Fruit fly (Drosophila melanogaster) whole organism, embryonic: Measurements from ENCODE around the gene CG7367.

ENCODE experiments used
- B-H1 ChIP-seq: fragments of 200-800 bp; sonication (Bioruptor generic); IDR thresholded peaks from 3 replicates; pipeline ENCODE4 v1.3.6; 2022; ENCODE audit warnings: missing biosample characterization, missing genetic modification characterization
- Bteb2 ChIP-seq: fragments of 200-800 bp; sonication (Bioruptor generic); optimal IDR thresholded peaks from 2 replicates; lab custom pipeline; 2016; ENCODE audit warnings: missing biosample characterization, missing genetic modification characterization
- CG10321 ChIP-seq: fragments of 200-800 bp; sonication (Bioruptor generic); IDR thresholded peaks from 2 replicates; pipeline ENCODE4 v1.3.6; 2022; ENCODE audit warnings: missing biosample characterization, missing genetic modification characterization
- CG11696 ChIP-seq: fragments of 200-800 bp; sonication (Bioruptor generic); IDR thresholded peaks from 2 replicates; pipeline ENCODE4 v1.3.6; 2022; ENCODE audit warnings: missing biosample characterization, missing genetic modification characterization
- CG12155 ChIP-seq: fragments of 200-800 bp; sonication (Bioruptor generic); optimal IDR thresholded peaks from 3 replicates; lab custom pipeline; 2016; ENCODE audit warnings: missing biosample characterization, missing genetic modification characterization
- CG12942 ChIP-seq: fragments of 200-800 bp; sonication (Bioruptor generic); optimal IDR thresholded peaks from 3 replicates; lab custom pipeline; 2016; ENCODE audit warnings: missing biosample characterization, missing genetic modification characterization
- CG13123 ChIP-seq: fragments of 200-800 bp; sonication (Bioruptor generic); optimal IDR thresholded peaks from 2 replicates; lab custom pipeline; 2016; ENCODE audit warnings: missing biosample characterization, missing genetic modification characterization
- CG13296 ChIP-seq: fragments of 200-800 bp; sonication (Bioruptor generic); optimal IDR thresholded peaks from 3 replicates; lab custom pipeline; 2018; ENCODE audit warnings: missing biosample characterization, mild to moderate bottlenecking, missing genetic modification characterization
- CG1603 ChIP-seq: fragments of 200-800 bp; sonication (Bioruptor generic); optimal IDR thresholded peaks from 2 replicates; lab custom pipeline; 2019; ENCODE audit warnings: missing biosample characterization, mild to moderate bottlenecking, missing genetic modification characterization, moderate library complexity
- CG1647 ChIP-seq: fragments of 200-800 bp; sonication (Bioruptor generic); optimal IDR thresholded peaks from 3 replicates; lab custom pipeline; 2016; ENCODE audit warnings: missing biosample characterization, missing genetic modification characterization
- CG31365 ChIP-seq: fragments of 200-800 bp; sonication (Bioruptor generic); optimal IDR thresholded peaks from 2 replicates; lab custom pipeline; 2018; ENCODE audit warnings: missing biosample characterization, mild to moderate bottlenecking, missing genetic modification characterization
- CG31388 ChIP-seq: fragments of 200-800 bp; sonication (Bioruptor generic); optimal IDR thresholded peaks from 2 replicates; lab custom pipeline; 2016; ENCODE audit warnings: missing biosample characterization, missing genetic modification characterization
- CG33557 ChIP-seq: fragments of 200-800 bp; sonication (Bioruptor generic); optimal IDR thresholded peaks from 2 replicates; lab custom pipeline; 2019; ENCODE audit warnings: missing biosample characterization, mild to moderate bottlenecking, missing genetic modification characterization, moderate library complexity
- CG34224 ChIP-seq: fragments of 200-800 bp; sonication (Bioruptor generic); IDR thresholded peaks from 3 replicates; pipeline ENCODE4 v1.3.6; 2022; ENCODE audit warnings: missing biosample characterization, missing genetic modification characterization; ENCODE audit not compliant: partially characterized antibody
- CG3995 ChIP-seq: fragments of 200-800 bp; sonication (Bioruptor generic); optimal IDR thresholded peaks from 3 replicates; lab custom pipeline; 2016; ENCODE audit warnings: missing biosample characterization, missing genetic modification characterization
- CG42726 ChIP-seq: fragments of 200-800 bp; sonication (Bioruptor generic); IDR thresholded peaks from 2 replicates; pipeline ENCODE4 v1.3.6; 2022; ENCODE audit warnings: missing biosample characterization, missing genetic modification characterization; ENCODE audit not compliant: partially characterized antibody
- CG6654 ChIP-seq: fragments of 200-800 bp; sonication (Bioruptor generic); optimal IDR thresholded peaks from 2 replicates; lab custom pipeline; 2017; ENCODE audit warnings: missing biosample characterization, mild to moderate bottlenecking, missing genetic modification characterization
- CG8359 ChIP-seq: fragments of 200-800 bp; sonication (Bioruptor generic); optimal IDR thresholded peaks from 2 replicates; lab custom pipeline; 2017; ENCODE audit warnings: missing biosample characterization, mild to moderate bottlenecking, missing genetic modification characterization, borderline replicate concordance
- CG9215 ChIP-seq: fragments of 200-800 bp; sonication (Bioruptor generic); IDR thresholded peaks from 2 replicates; pipeline ENCODE4 v1.3.6; 2022; ENCODE audit warnings: missing biosample characterization, missing genetic modification characterization
- CG9437 ChIP-seq: fragments of 200-800 bp; sonication (Bioruptor generic); optimal IDR thresholded peaks from 2 replicates; lab custom pipeline; 2018; ENCODE audit warnings: missing biosample characterization, mild to moderate bottlenecking, missing genetic modification characterization
- D19B ChIP-seq: fragments of 200-800 bp; sonication (Bioruptor generic); optimal IDR thresholded peaks from 2 replicates; lab custom pipeline; 2017; ENCODE audit warnings: missing biosample characterization, mild to moderate bottlenecking, missing genetic modification characterization
- Dll ChIP-seq: fragments of 200-800 bp; sonication (Bioruptor generic); IDR thresholded peaks from 4 replicates; pipeline ENCODE4 v1.3.6; 2022; ENCODE audit warnings: missing biosample characterization, missing genetic modification characterization; ENCODE audit not compliant: partially characterized antibody
- Doc2 ChIP-seq: fragments of 200-800 bp; sonication (Bioruptor generic); IDR thresholded peaks from 2 replicates; pipeline ENCODE4 v1.3.6; 2022; ENCODE audit warnings: missing biosample characterization, missing genetic modification characterization
- Doc3 ChIP-seq: fragments of 200-800 bp; sonication (Bioruptor generic); IDR thresholded peaks from 3 replicates; pipeline ENCODE4 v1.3.6; 2022; ENCODE audit warnings: missing biosample characterization, missing genetic modification characterization; ENCODE audit not compliant: partially characterized antibody
- Ets97D ChIP-seq: fragments of 200-800 bp; sonication (Bioruptor generic); optimal IDR thresholded peaks from 3 replicates; lab custom pipeline; 2016; ENCODE audit warnings: missing biosample characterization, missing genetic modification characterization
- HLH54F ChIP-seq: fragments of 200-800 bp; sonication (Bioruptor generic); optimal IDR thresholded peaks from 3 replicates; lab custom pipeline; 2016; ENCODE audit warnings: missing biosample characterization, missing genetic modification characterization
- Meics ChIP-seq: fragments of 200-800 bp; sonication (Bioruptor generic); optimal IDR thresholded peaks from 2 replicates; lab custom pipeline; 2017; ENCODE audit warnings: missing biosample characterization, mild to moderate bottlenecking, missing genetic modification characterization
- Sin3A ChIP-seq: fragments of >200 bp; optimal IDR thresholded peaks from 2 replicates; lab custom pipeline; 2018
- Usf ChIP-seq: fragments of 200-800 bp; sonication (Bioruptor generic); optimal IDR thresholded peaks from 2 replicates; lab custom pipeline; 2017; ENCODE audit warnings: missing genotype, missing biosample characterization, missing genetic modification characterization
- bab2 ChIP-seq: fragments of 200-800 bp; sonication (Bioruptor generic); optimal IDR thresholded peaks from 2 replicates; lab custom pipeline; 2016; ENCODE audit warnings: missing biosample characterization, missing genetic modification characterization
- dati ChIP-seq: fragments of 200-800 bp; sonication (Bioruptor generic); IDR thresholded peaks from 2 replicates; pipeline ENCODE4 v1.3.6; 2022; ENCODE audit warnings: missing biosample characterization, missing genetic modification characterization
- dpn ChIP-seq, 2 experiments: fragments of 200-800 bp; sonication (Bioruptor generic); optimal IDR thresholded peaks; 3 replicates each; lab custom pipeline; 2016; ENCODE audit warnings: missing biosample characterization in 2 of 2, missing genetic modification characterization in 2 of 2
- emc ChIP-seq: fragments of 200-800 bp; sonication (Bioruptor generic); optimal IDR thresholded peaks from 2 replicates; lab custom pipeline; 2016; ENCODE audit warnings: missing biosample characterization, missing genetic modification characterization
- ewg ChIP-seq: fragments of 200-800 bp; sonication (Bioruptor generic); optimal IDR thresholded peaks from 3 replicates; lab custom pipeline; 2017; ENCODE audit warnings: mild to moderate bottlenecking, missing biosample characterization, missing genetic modification reagents, missing genetic modification characterization
- gce ChIP-seq: fragments of 200-800 bp; sonication (Bioruptor generic); IDR thresholded peaks from 3 replicates; pipeline ENCODE4 v1.3.6; 2022; ENCODE audit warnings: missing biosample characterization, missing genetic modification characterization
- hkb ChIP-seq, 2 experiments: fragments of 200-800 bp in 1 of 2; fragments of >200 bp in 1 of 2; sonication (Bioruptor generic) in 1 of 2; IDR thresholded peaks in 1 of 2; optimal IDR thresholded peaks in 1 of 2; 2 replicates each; pipeline versions ENCODE4 v1.3.6 to Lab custom; 2017 to 2022; ENCODE audit warnings: missing biosample characterization in 1 of 2, missing genetic modification characterization in 1 of 2
- lab ChIP-seq: fragments of 200-800 bp; sonication (Bioruptor generic); optimal IDR thresholded peaks from 3 replicates; lab custom pipeline; 2017; ENCODE audit warnings: missing biosample characterization, missing genetic modification characterization, mild to moderate bottlenecking, moderate library complexity, missing genetic modification reagents
- nau ChIP-seq: fragments of 200-800 bp; sonication (Bioruptor generic); optimal IDR thresholded peaks from 3 replicates; lab custom pipeline; 2017; ENCODE audit warnings: missing biosample characterization, mild to moderate bottlenecking, missing genetic modification characterization, missing genetic modification reagents
- nerfin-1 ChIP-seq: fragments of 200-800 bp; sonication (Bioruptor generic); optimal IDR thresholded peaks from 3 replicates; lab custom pipeline; 2019; ENCODE audit warnings: missing biosample characterization, mild to moderate bottlenecking, missing genetic modification characterization, moderate library complexity
- nmo ChIP-seq: fragments of 200-800 bp; sonication (Bioruptor generic); optimal IDR thresholded peaks from 2 replicates; lab custom pipeline; 2018; ENCODE audit warnings: missing biosample characterization, mild to moderate bottlenecking, missing genetic modification characterization, moderate library complexity
- pho ChIP-seq: fragments of 200-800 bp; sonication (Bioruptor generic); optimal IDR thresholded peaks from 2 replicates; lab custom pipeline; 2016; ENCODE audit warnings: missing biosample characterization, missing genetic modification characterization
- phol ChIP-seq: fragments of 200-800 bp; sonication (Bioruptor generic); optimal IDR thresholded peaks from 3 replicates; lab custom pipeline; 2018; ENCODE audit warnings: missing biosample characterization, mild to moderate bottlenecking, missing genetic modification characterization, moderate library complexity
- pnt ChIP-seq: fragments of 200-800 bp; sonication (Bioruptor generic); optimal IDR thresholded peaks from 3 replicates; lab custom pipeline; 2016; ENCODE audit warnings: missing biosample characterization, missing genetic modification characterization
- repo ChIP-seq: fragments of 200-800 bp; sonication (Bioruptor generic); optimal IDR thresholded peaks from 2 replicates; lab custom pipeline; 2016; ENCODE audit warnings: missing biosample characterization, missing genetic modification characterization
- scrt ChIP-seq: fragments of 200-800 bp; sonication (Bioruptor generic); optimal IDR thresholded peaks from 2 replicates; lab custom pipeline; 2018; ENCODE audit warnings: missing biosample characterization, mild to moderate bottlenecking, missing genetic modification characterization, moderate library complexity
- seq ChIP-seq: fragments of 200-800 bp; sonication (Bioruptor generic); IDR thresholded peaks from 2 replicates; pipeline ENCODE4 v1.3.6; 2022; ENCODE audit warnings: missing biosample characterization, missing genetic modification characterization
- slp2 ChIP-seq: fragments of 200-800 bp; sonication (Bioruptor generic); optimal IDR thresholded peaks from 2 replicates; lab custom pipeline; 2016; ENCODE audit warnings: missing biosample characterization, missing genetic modification characterization
- stwl ChIP-seq: fragments of 200-800 bp; sonication (Bioruptor generic); optimal IDR thresholded peaks from 3 replicates; lab custom pipeline; 2018; ENCODE audit warnings: missing biosample characterization, mild to moderate bottlenecking, missing genetic modification characterization, moderate library complexity
- unc-4 ChIP-seq: fragments of 200-800 bp; sonication (Bioruptor generic); IDR thresholded peaks from 2 replicates; pipeline ENCODE4 v1.3.6; 2022; ENCODE audit warnings: missing biosample characterization, missing genetic modification characterization; ENCODE audit not compliant: partially characterized antibody

The CG7367 gene

dm6 chr2L:8082692-8083412 is 43.3 kb upstream of the CG7367 start, which contains the start of gene Mcr (continued):
- TF ChIP-seq CG8359 (GFP tag; lab: Kevin White, UChicago) (no peak), Ets97D (GFP tag; lab: Kevin White, UChicago) (peak; percentile 75), phol (tag; lab: Kevin White, UChicago) (peak; percentile 50), stwl (tag; lab: Kevin White, UChicago) (peak; percentile 64), CG31388 (GFP tag; lab: Kevin White, UChicago) (no peak), gce (GFP tag; lab: Robert Waterston, UW) (no peak), repo (GFP tag; lab: Kevin White, UChicago) (no peak), emc (no peak), scrt (GFP tag; lab: Kevin White, UChicago) (no peak), Doc3 (GFP tag; lab: Robert Waterston, UW) (no peak), bab2 (no peak), D19B (no peak), CG9437 (GFP tag; lab: Kevin White, UChicago) (no peak), nmo (GFP tag; lab: Kevin White, UChicago) (peak; percentile 48), B-H1 (no peak), CG1603 (tag; lab: Kevin White, UChicago) (peak; percentile 11), CG42726 (GFP tag; lab: Robert Waterston, UW) (peak; percentile 34; the same call in 1 of the 2 replicates), dpn (GFP tag; optimal IDR thresholded peaks at IDR 0.05; lab: Kevin White, UChicago) (peak in 1 of 2 experiments; percentile 41), unc-4 (GFP tag; lab: Robert Waterston, UW) (peak; percentile 57), pho (GFP tag; lab: Kevin White, UChicago) (no peak), CG13123 (GFP tag; lab: Kevin White, UChicago) (no peak), HLH54F (GFP tag; lab: Kevin White, UChicago) (no peak), CG6654 (GFP tag; lab: Kevin White, UChicago) (no peak), nau (no peak), Meics (no peak), CG1647 (GFP tag; lab: Kevin White, UChicago) (no peak), CG34224 (GFP tag; lab: Robert Waterston, UW) (no peak), lab (GFP tag; lab: Kevin White, UChicago) (no peak), dati (GFP tag; lab: Robert Waterston, UW) (no peak), Dll (GFP tag; lab: Robert Waterston, UW) (peak; percentile 56; the same call in 3 of the 4 replicates), Bteb2 (GFP tag; lab: Kevin White, UChicago) (no peak), Usf (GFP tag; lab: Kevin White, UChicago) (no peak), ewg (GFP tag; lab: Kevin White, UChicago) (no peak), CG12155 (GFP tag; lab: Kevin White, UChicago) (no peak), CG10321 (GFP tag; lab: Robert Waterston, UW) (peak; percentile 53; the same call in 1 of the 2 replicates), slp2 (peak; percentile 2), CG33557 (GFP tag; lab: Kevin White, UChicago) (no peak), CG31365 (tag; lab: Kevin White, UChicago) (no peak), CG9215 (GFP tag; lab: Robert Waterston, UW) (no peak), hkb (optimal IDR thresholded peaks at IDR 0.05; lab: Kevin White, UChicago) (no peak), hkb (GFP tag; IDR thresholded peaks at IDR 0.05; lab: Robert Waterston, UW) (no peak), CG13296 (no peak), pnt (GFP tag; lab: Kevin White, UChicago) (no peak), CG11696 (GFP tag; lab: Robert Waterston, UW) (no peak), seq (peak; percentile 15; the same call in 1 of the 2 replicates), Doc2 (no peak), nerfin-1 (peak; percentile 73), CG3995 (GFP tag; lab: Kevin White, UChicago) (no peak), Sin3A (lab: Kevin White, UChicago) (peak; percentile 85), CG12942 (no peak)
